Fruit fly (Drosophila melanogaster): ENCODE data around the gene CG9521.

CG9521 gene

DNA sequence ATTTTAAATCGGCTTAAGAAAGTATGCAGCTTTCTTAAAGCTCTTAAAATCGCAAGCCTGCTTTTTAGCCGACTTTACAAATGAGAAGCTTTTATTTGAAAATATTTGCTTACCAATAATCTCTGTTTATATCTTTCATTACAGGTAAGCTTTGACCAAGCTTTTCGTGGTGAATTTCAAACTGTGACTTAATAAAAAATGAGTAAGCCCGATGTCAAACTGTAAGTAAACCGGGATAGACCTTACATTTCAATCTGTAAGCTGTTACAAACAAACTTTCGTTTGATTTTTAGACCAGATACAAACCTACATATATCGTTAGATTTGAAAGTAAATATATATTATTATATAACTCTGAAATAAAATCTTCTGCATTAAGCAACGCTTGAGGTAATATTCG is 32.5 kb upstream of the CG9521 start:
- no peak for TF ChIP-seq CG13204 (GFP tag; optimal IDR thresholded peaks at IDR 0.05)
- TF ChIP-seq Snoo (tag; optimal IDR thresholded peaks at IDR 0.05) = no peak
- TF ChIP-seq CG12605 (GFP tag; IDR thresholded peaks at IDR 0.05) = no peak
- no peak for TF ChIP-seq Ets98B (GFP tag; IDR thresholded peaks at IDR 0.05)
- no peak for TF ChIP-seq EcR (GFP tag; optimal IDR thresholded peaks at IDR 0.05)
- TF ChIP-seq CG9948 (tag; optimal IDR thresholded peaks at IDR 0.05) = no peak
- TF ChIP-seq CG4496 (GFP tag; IDR thresholded peaks at IDR 0.05) = no peak
- TF ChIP-seq CG34367 (tag; optimal IDR thresholded peaks at IDR 0.05) = no peak
- TF ChIP-seq CG32121 (GFP tag; IDR thresholded peaks at IDR 0.05) = no peak
- TF ChIP-seq Pif1A (GFP tag; optimal IDR thresholded peaks at IDR 0.05) = no peak
- no peak for TF ChIP-seq Pif1B (GFP tag; optimal IDR thresholded peaks at IDR 0.05)
- TF ChIP-seq rn (GFP tag; IDR thresholded peaks at IDR 0.05) = no peak
- TF ChIP-seq CG15710 (tag; optimal IDR thresholded peaks at IDR 0.05) = no peak
- TF ChIP-seq CG17806 (tag; optimal IDR thresholded peaks at IDR 0.05) = no peak
- no peak for TF ChIP-seq CG8159 (tag; optimal IDR thresholded peaks at IDR 0.05)
- TF ChIP-seq fd96Ca (GFP tag; IDR thresholded peaks at IDR 0.05) = no peak
- no peak for TF ChIP-seq CG14655 (GFP tag; optimal IDR thresholded peaks at IDR 0.05)

DNA sequence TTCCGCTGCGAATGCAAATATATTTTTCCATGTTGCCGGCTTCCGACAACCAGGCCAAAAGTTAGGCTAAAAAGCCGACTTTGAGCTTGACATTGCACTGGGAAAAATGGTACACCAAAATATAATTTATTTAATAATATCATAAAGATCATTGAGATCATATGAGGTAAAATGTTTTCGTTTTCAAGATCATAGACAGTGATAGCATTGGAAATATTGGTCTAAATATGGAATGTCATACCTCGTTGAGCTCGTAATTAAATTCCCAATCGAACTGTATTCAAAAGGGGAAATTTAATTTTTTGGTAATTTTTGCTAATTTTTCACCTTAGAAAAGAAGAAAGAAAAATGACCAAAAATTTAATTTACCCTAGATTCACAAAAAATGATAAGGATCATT is 30.9 kb upstream of the CG9521 start:
- TF ChIP-seq CG32121 (GFP tag; IDR thresholded peaks at IDR 0.05) (no peak), CG13204 (GFP tag; optimal IDR thresholded peaks at IDR 0.05) (no peak), CG15710 (tag; optimal IDR thresholded peaks at IDR 0.05) (no peak), D1 (tag; optimal IDR thresholded peaks at IDR 0.05) (no peak), CG14655 (GFP tag; optimal IDR thresholded peaks at IDR 0.05) (no peak), fd96Ca (GFP tag; IDR thresholded peaks at IDR 0.05) (no peak), Pif1B (GFP tag; optimal IDR thresholded peaks at IDR 0.05) (no peak), CG10348 (GFP tag; IDR thresholded peaks at IDR 0.05) (no peak), CG12605 (GFP tag; IDR thresholded peaks at IDR 0.05) (no peak), rn (GFP tag; IDR thresholded peaks at IDR 0.05) (no peak), CG4496 (GFP tag; IDR thresholded peaks at IDR 0.05) (no peak), CG8301 (tag; optimal IDR thresholded peaks at IDR 0.05) (no peak), gl (tag; optimal IDR thresholded peaks at IDR 0.05) (no peak), CG34367 (tag; optimal IDR thresholded peaks at IDR 0.05) (no peak), Snoo (tag; optimal IDR thresholded peaks at IDR 0.05) (no peak)

- TF ChIP-seq CG4496 (GFP tag; IDR thresholded peaks at IDR 0.05) = peak; percentile 92
- peak; percentile 37 for TF ChIP-seq CG34367 (tag; optimal IDR thresholded peaks at IDR 0.05)
- peak; percentile 93 for TF ChIP-seq Ets98B (GFP tag; IDR thresholded peaks at IDR 0.05)
- 0 out of 2 replicates have a peak, but pooled peaks have one; percentile 38 for TF ChIP-seq CG10348 (GFP tag; IDR thresholded peaks at IDR 0.05)
- peak; percentile 61 for TF ChIP-seq CG15710 (tag; optimal IDR thresholded peaks at IDR 0.05)
- peak; percentile 82 for TF ChIP-seq CG12605 (GFP tag; IDR thresholded peaks at IDR 0.05)
- TF ChIP-seq CG8301 (tag; optimal IDR thresholded peaks at IDR 0.05) = peak; percentile 73
- TF ChIP-seq EcR (GFP tag; optimal IDR thresholded peaks at IDR 0.05) = no peak
- TF ChIP-seq gl (tag; optimal IDR thresholded peaks at IDR 0.05) = no peak
- TF ChIP-seq CG8159 (tag; optimal IDR thresholded peaks at IDR 0.05) = peak; percentile 67
- TF ChIP-seq CG32121 (GFP tag; IDR thresholded peaks at IDR 0.05) = peak; percentile 91
- TF ChIP-seq rn (GFP tag; IDR thresholded peaks at IDR 0.05) = peak; percentile 71
- peak; percentile 85 for TF ChIP-seq Pif1B (GFP tag; optimal IDR thresholded peaks at IDR 0.05)
- peak; percentile 70 for TF ChIP-seq CG17806 (tag; optimal IDR thresholded peaks at IDR 0.05)
- TF ChIP-seq CG14655 (GFP tag; optimal IDR thresholded peaks at IDR 0.05) = peak; percentile 56
- no peak for TF ChIP-seq CG13204 (GFP tag; optimal IDR thresholded peaks at IDR 0.05)
- TF ChIP-seq D1 (tag; optimal IDR thresholded peaks at IDR 0.05) = no peak
- peak; percentile 68 for TF ChIP-seq CG9948 (tag; optimal IDR thresholded peaks at IDR 0.05)
- TF ChIP-seq Pif1A (GFP tag; optimal IDR thresholded peaks at IDR 0.05) = peak; percentile 89
- peak; percentile 87 for TF ChIP-seq fd96Ca (GFP tag; IDR thresholded peaks at IDR 0.05)
- TF ChIP-seq Snoo (tag; optimal IDR thresholded peaks at IDR 0.05) = peak; percentile 54
These were observed 29.6 kb upstream of the CG9521 start, which contains the start of the genes CG45064 and CG45065 for dm6 chrX:14882536-14883118. CG45064 (minus strand) TSS chrX:14882586. CG45065 (minus strand) TSS chrX:14882586.

DNA sequence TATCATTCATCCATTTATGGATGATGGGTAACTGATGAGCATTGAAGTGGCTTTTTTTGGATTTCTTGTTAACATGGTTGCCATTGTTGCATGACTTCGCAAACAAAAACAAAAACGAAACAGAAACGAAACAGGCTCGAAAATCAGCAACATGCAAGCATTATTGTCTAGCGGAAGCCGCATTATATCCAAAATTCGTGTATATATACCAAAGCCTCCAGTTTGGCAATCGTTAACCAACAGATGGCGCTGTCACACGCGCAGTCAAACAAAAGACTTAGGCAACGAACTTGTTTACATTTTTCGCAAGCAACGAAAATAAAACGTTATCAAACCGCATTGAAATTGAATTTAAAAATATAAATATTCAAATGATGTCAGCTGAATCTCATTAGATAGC is 25.8 kb upstream of the CG9521 start:
- TF ChIP-seq CG4496 (GFP tag; IDR thresholded peaks at IDR 0.05) (no peak), CG17806 (tag; optimal IDR thresholded peaks at IDR 0.05) (no peak), CG34367 (tag; optimal IDR thresholded peaks at IDR 0.05) (no peak), Pif1B (GFP tag; optimal IDR thresholded peaks at IDR 0.05) (no peak), CG14655 (GFP tag; optimal IDR thresholded peaks at IDR 0.05) (no peak), CG12605 (GFP tag; IDR thresholded peaks at IDR 0.05) (no peak), CG8159 (tag; optimal IDR thresholded peaks at IDR 0.05) (no peak), CG32121 (GFP tag; IDR thresholded peaks at IDR 0.05) (no peak), CG9948 (tag; optimal IDR thresholded peaks at IDR 0.05) (no peak)

dm6 chrX:14871028-14871427 is 18.0 kb upstream of the CG9521 start, which contains the start of gene CG9518:
CG9518 (minus strand) TSS chrX:14871181.
- TF ChIP-seq fd96Ca (GFP tag; IDR thresholded peaks at IDR 0.05) (no peak), EcR (GFP tag; optimal IDR thresholded peaks at IDR 0.05) (peak; percentile 13)

- TF ChIP-seq CG32121 (GFP tag; IDR thresholded peaks at IDR 0.05) (no peak), CG9948 (tag; optimal IDR thresholded peaks at IDR 0.05) (no peak), CG4496 (GFP tag; IDR thresholded peaks at IDR 0.05) (peak; percentile 60; the same call in 1 of the 3 replicates), Ets98B (GFP tag; IDR thresholded peaks at IDR 0.05) (peak; percentile 45; the same call in 1 of the 2 replicates), gl (tag; optimal IDR thresholded peaks at IDR 0.05) (no peak)
These were observed 15.3 kb upstream of the CG9521 start for dm6 chrX:14868414-14868813.

All from whole organism, pupa.